Worm (Caenorhabditis elegans) whole organism, L3 larva: Measurements from ENCODE around the gene T05E12.9.

Experiments
- ZK546.5 ChIP-seq: sonication (generic microtip); optimal IDR thresholded peaks from 2 replicates; lab custom pipeline; 2017; ENCODE audit warnings: missing biosample characterization, missing genetic modification characterization
- aly-2 ChIP-seq: fragments of 150-350 bp; optimal IDR thresholded peaks from 2 replicates; lab custom pipeline; 2014; ENCODE audit warnings: missing biosample characterization, missing genetic modification characterization
- ama-1 ChIP-seq: fragments of 150-350 bp; optimal IDR thresholded peaks from 2 replicates; lab custom pipeline; 2018
- ceh-16 ChIP-seq: sonication (generic microtip); optimal IDR thresholded peaks from 2 replicates; lab custom pipeline; 2017; ENCODE audit warnings: missing biosample characterization, missing genetic modification characterization
- ceh-9 ChIP-seq: sonication (generic microtip); optimal IDR thresholded peaks from 2 replicates; lab custom pipeline; 2018; ENCODE audit warnings: missing biosample characterization, missing genetic modification characterization
- daf-12 ChIP-seq: fragments of 150-350 bp; optimal IDR thresholded peaks from 2 replicates; lab custom pipeline; 2014; ENCODE audit warnings: missing biosample characterization, missing genetic modification reagents, missing genetic modification characterization
- egl-5 ChIP-seq: fragments of 150-350 bp; optimal IDR thresholded peaks from 2 replicates; lab custom pipeline; 2017; ENCODE audit warnings: missing biosample characterization, missing genetic modification reagents, missing genetic modification characterization, inconsistent platforms
- elt-1 ChIP-seq: fragments of 150-350 bp; optimal IDR thresholded peaks from 2 replicates; lab custom pipeline; 2014; ENCODE audit warnings: missing biosample characterization, missing genetic modification characterization
- elt-2 ChIP-seq: sonication (generic microtip); optimal IDR thresholded peaks from 2 replicates; lab custom pipeline; 2016; ENCODE audit warnings: missing genetic modification reagents, mild to moderate bottlenecking, missing genetic modification characterization, missing compliant biosample characterization
- eor-1 ChIP-seq, 2 experiments: fragments of 150-350 bp; optimal IDR thresholded peaks; 2 replicates each; lab custom pipeline; 2014 to 2018; ENCODE audit warnings: missing biosample characterization in 2 of 2, missing genetic modification characterization in 2 of 2
- fkh-10 ChIP-seq: sonication (generic microtip); optimal IDR thresholded peaks from 2 replicates; lab custom pipeline; 2017; ENCODE audit warnings: missing biosample characterization, missing genetic modification reagents, missing genetic modification characterization
- fkh-2 ChIP-seq: fragments of 150-350 bp; optimal IDR thresholded peaks from 2 replicates; lab custom pipeline; 2014; ENCODE audit warnings: missing biosample characterization, missing genetic modification reagents, missing genetic modification characterization
- fos-1 ChIP-seq: fragments of 150-350 bp; optimal IDR thresholded peaks from 2 replicates; lab custom pipeline; 2014; ENCODE audit warnings: missing biosample characterization, missing genetic modification characterization
- hmg-11 ChIP-seq: sonication (generic microtip); optimal IDR thresholded peaks from 2 replicates; lab custom pipeline; 2016; ENCODE audit warnings: missing genetic modification characterization, missing compliant biosample characterization
- lin-15B ChIP-seq: fragments of 150-350 bp; optimal IDR thresholded peaks from 2 replicates; lab custom pipeline; 2014; ENCODE audit warnings: missing biosample characterization, missing genetic modification characterization
- lsy-12 ChIP-seq: sonication (generic microtip); optimal IDR thresholded peaks from 2 replicates; lab custom pipeline; 2016; ENCODE audit warnings: mild to moderate bottlenecking, missing genetic modification characterization, missing compliant biosample characterization
- mdl-1 ChIP-seq: fragments of 150-350 bp; optimal IDR thresholded peaks from 2 replicates; lab custom pipeline; 2014; ENCODE audit warnings: missing biosample characterization, missing genetic modification characterization
- mml-1 ChIP-seq: fragments of 150-350 bp; sonication (generic microtip); optimal IDR thresholded peaks from 3 replicates; lab custom pipeline; 2014; ENCODE audit warnings: missing biosample characterization, missing genetic modification characterization
- nfya-1 ChIP-seq: sonication (generic microtip); optimal IDR thresholded peaks from 2 replicates; lab custom pipeline; 2017; ENCODE audit warnings: missing genetic modification characterization, mild to moderate bottlenecking, missing compliant biosample characterization, antibody characterized with exemption, moderate library complexity; ENCODE audit not compliant: insufficient read depth
- nhr-12 ChIP-seq: fragments of 150-350 bp; optimal IDR thresholded peaks from 2 replicates; lab custom pipeline; 2014; ENCODE audit warnings: missing biosample characterization, missing genetic modification characterization
- nhr-237 ChIP-seq: fragments of 150-350 bp; optimal IDR thresholded peaks from 2 replicates; lab custom pipeline; 2014; ENCODE audit warnings: missing biosample characterization, missing genetic modification characterization
- nhr-28 ChIP-seq: fragments of 150-350 bp; optimal IDR thresholded peaks from 2 replicates; lab custom pipeline; 2014; ENCODE audit warnings: missing biosample characterization, missing genetic modification characterization
- nhr-43 ChIP-seq: sonication (generic microtip); optimal IDR thresholded peaks from 2 replicates; lab custom pipeline; 2016; ENCODE audit warnings: mild to moderate bottlenecking, missing genetic modification characterization, missing compliant biosample characterization; ENCODE audit not compliant: poor library complexity, severe bottlenecking
- nhr-67 ChIP-seq: fragments of 150-350 bp; optimal IDR thresholded peaks from 2 replicates; lab custom pipeline; 2014; ENCODE audit warnings: missing biosample characterization, missing genetic modification characterization
- nhr-76 ChIP-seq: fragments of 150-350 bp; sonication (generic microtip); optimal IDR thresholded peaks from 5 replicates; lab custom pipeline; 2014; ENCODE audit warnings: missing biosample characterization, missing genetic modification characterization
- nhr-77 ChIP-seq: fragments of 150-350 bp; optimal IDR thresholded peaks from 2 replicates; lab custom pipeline; 2014; ENCODE audit warnings: missing biosample characterization, missing genetic modification characterization
- pqm-1 ChIP-seq: fragments of 150-350 bp; optimal IDR thresholded peaks from 2 replicates; lab custom pipeline; 2017; ENCODE audit warnings: missing biosample characterization, missing genetic modification characterization, inconsistent platforms
- skn-1 ChIP-seq: fragments of 150-350 bp; optimal IDR thresholded peaks from 2 replicates; lab custom pipeline; 2014; ENCODE audit warnings: missing biosample characterization, missing genetic modification characterization
- tbx-2 ChIP-seq: sonication (generic microtip); optimal IDR thresholded peaks from 2 replicates; lab custom pipeline; 2016; ENCODE audit warnings: mild to moderate bottlenecking, missing genetic modification characterization, missing compliant biosample characterization
- unc-39 ChIP-seq: sonication (generic microtip); optimal IDR thresholded peaks from 4 replicates; lab custom pipeline; 2017; ENCODE audit warnings: missing biosample characterization, missing genetic modification characterization
- unc-62 ChIP-seq: fragments of 150-350 bp; sonication (generic microtip); optimal IDR thresholded peaks from 4 replicates; lab custom pipeline; 2014; ENCODE audit warnings: missing biosample characterization, missing genetic modification reagents, missing genetic modification characterization
- zag-1 ChIP-seq: fragments of 150-350 bp; optimal IDR thresholded peaks from 2 replicates; lab custom pipeline; 2014; ENCODE audit warnings: missing biosample characterization, missing genetic modification characterization
- ztf-11 ChIP-seq: fragments of 150-350 bp; optimal IDR thresholded peaks from 2 replicates; lab custom pipeline; 2014; ENCODE audit warnings: missing biosample characterization, missing genetic modification characterization

The T05E12.9 gene

ce11 chrV:17066634-17067033, 16.0 kb downstream of the T05E12.9 start:
- TF ChIP-seq nhr-77 (no peak), nhr-67 (tag; lab: Kevin White, UChicago) (no peak), aly-2 (tag; lab: Kevin White, UChicago) (no peak), nhr-43 (tag; lab: Kevin White, UChicago) (no peak), pqm-1 (tag; lab: Kevin White, UChicago) (no peak), zag-1 (tag; lab: Kevin White, UChicago) (no peak), lin-15B (tag; lab: Kevin White, UChicago) (no peak), fkh-2 (tag; lab: Kevin White, UChicago) (no peak), nhr-12 (no peak), nfya-1 (tag; lab: Kevin White, UChicago) (no peak), elt-1 (no peak), egl-5 (tag; lab: Kevin White, UChicago) (no peak), skn-1 (tag; lab: Kevin White, UChicago) (no peak), nhr-76 (tag; lab: Kevin White, UChicago) (no peak), fkh-10 (no peak), ceh-9 (tag; lab: Kevin White, UChicago) (no peak), mdl-1 (tag; lab: Kevin White, UChicago) (no peak)

- no peak for TF ChIP-seq elt-2 (tag; lab: Kevin White, UChicago)
- no peak for TF ChIP-seq egl-5 (tag; lab: Kevin White, UChicago)
- TF ChIP-seq eor-1 (tag; optimal IDR thresholded peaks at IDR 0.05; lab: Kevin White, UChicago) = no peak
- TF ChIP-seq unc-39 (tag; lab: Kevin White, UChicago) = no peak
- TF ChIP-seq ZK546.5 (tag; lab: Kevin White, UChicago) = no peak
- TF ChIP-seq ceh-16 (tag; lab: Kevin White, UChicago) = no peak
- TF ChIP-seq tbx-2 (tag; lab: Kevin White, UChicago) = no peak
Measured at ce11 chrV:17064676-17065075, 17.9 kb downstream of the T05E12.9 start, which contains the start of gene srh-255. Gene srh-255 (plus strand): TSS chrV:17064976.

- TF ChIP-seq nhr-237 (tag; lab: Kevin White, UChicago) (no peak), nhr-67 (tag; lab: Kevin White, UChicago) (no peak), elt-2 (tag; lab: Kevin White, UChicago) (no peak), ama-1 (lab: Kevin White, UChicago) (no peak), nhr-43 (tag; lab: Kevin White, UChicago) (no peak), zag-1 (tag; lab: Kevin White, UChicago) (no peak), unc-39 (tag; lab: Kevin White, UChicago) (no peak), aly-2 (tag; lab: Kevin White, UChicago) (no peak), daf-12 (tag; lab: Kevin White, UChicago) (no peak), elt-1 (no peak), ztf-11 (tag; lab: Kevin White, UChicago) (no peak), ceh-9 (tag; lab: Kevin White, UChicago) (no peak)
Measured at ce11 chrV:17061585-17061984, 21.0 kb downstream of the T05E12.9 start, which contains the start of gene F28B1.9. Gene F28B1.9 (plus strand): TSS chrV:17061885.

ce11 chrV:17059987-17060386, 22.6 kb downstream of the T05E12.9 start, which contains the start of gene sri-66:
Gene sri-66 (plus strand): TSS chrV:17060287.
- TF ChIP-seq nhr-76 (tag; lab: Kevin White, UChicago) = no peak
- TF ChIP-seq pqm-1 (tag; lab: Kevin White, UChicago) = no peak
- no peak for TF ChIP-seq ztf-11 (tag; lab: Kevin White, UChicago)
- TF ChIP-seq eor-1 (tag; optimal IDR thresholded peaks at IDR 0.05; lab: Kevin White, UChicago) = no peak
- TF ChIP-seq egl-5 (tag; lab: Kevin White, UChicago) = no peak
- no peak for TF ChIP-seq nhr-77
- TF ChIP-seq nhr-12 = no peak
- no peak for TF ChIP-seq nhr-28 (tag; lab: Kevin White, UChicago)
- no peak for TF ChIP-seq unc-62
- TF ChIP-seq ama-1 (lab: Kevin White, UChicago) = no peak
- no peak for TF ChIP-seq ceh-9 (tag; lab: Kevin White, UChicago)
- no peak for TF ChIP-seq fos-1 (tag; lab: Kevin White, UChicago)
- TF ChIP-seq, all 47 proteins: peak for 0

ce11 chrV:17044500-17044899, 38.1 kb downstream of the T05E12.9 start, which contains the start of gene F28B1.2:
Gene F28B1.2 (plus strand): TSS chrV:17044800.
- TF ChIP-seq ztf-11 (tag; lab: Kevin White, UChicago) (no peak), ZK546.5 (tag; lab: Kevin White, UChicago) (no peak), skn-1 (tag; lab: Kevin White, UChicago) (no peak), mml-1 (tag; lab: Kevin White, UChicago) (no peak), mdl-1 (tag; lab: Kevin White, UChicago) (no peak), eor-1 (tag; optimal IDR thresholded peaks at IDR 0.05; lab: Kevin White, UChicago) (no peak), lsy-12 (tag; lab: Kevin White, UChicago) (no peak), elt-1 (no peak), hmg-11 (no peak)
